Worm (Caenorhabditis elegans) whole organism, young adult: Measurements from ENCODE around the gene col-135.

ENCODE experiments used
- B0035.1 ChIP-seq: sonication (generic microtip); optimal IDR thresholded peaks from 2 replicates; lab custom pipeline; 2016; ENCODE audit warnings: missing genetic modification characterization, mild to moderate bottlenecking, missing compliant biosample characterization, missing genotype, missing genetic modification reagents
- F33H1.4 ChIP-seq: fragments of 200-800 bp; sonication (Bioruptor generic); IDR thresholded peaks from 2 replicates; pipeline ENCODE4 v1.3.6; 2022; ENCODE audit warnings: missing genetic modification reagents, missing genetic modification characterization, missing compliant biosample characterization
- T26A5.8 ChIP-seq: sonication (generic microtip); optimal IDR thresholded peaks from 2 replicates; lab custom pipeline; 2016; ENCODE audit warnings: missing genetic modification characterization, missing compliant biosample characterization
- Y53G8AR.9 ChIP-seq: fragments of 200-800 bp; sonication (Bioruptor generic); conservative IDR thresholded peaks from 2 replicates; pipeline ENCODE4 v1.3.6; 2022; ENCODE audit warnings: missing genetic modification reagents, missing genetic modification characterization, missing compliant biosample characterization
- ceh-27 ChIP-seq: fragments of 200-800 bp; sonication (Bioruptor generic); optimal IDR thresholded peaks from 2 replicates; lab custom pipeline; 2018; ENCODE audit warnings: mild to moderate bottlenecking, missing genetic modification characterization, moderate library complexity, missing compliant biosample characterization
- die-1 ChIP-seq: sonication (generic microtip); optimal IDR thresholded peaks from 2 replicates; lab custom pipeline; 2016; ENCODE audit warnings: missing genotype, mild to moderate bottlenecking, missing genetic modification characterization, missing compliant biosample characterization
- dox-1 ChIP-seq: fragments of 200-800 bp; sonication (Bioruptor generic); IDR thresholded peaks from 2 replicates; pipeline ENCODE4 v1.3.6; 2022; ENCODE audit warnings: missing genetic modification reagents, missing genetic modification characterization, missing compliant biosample characterization
- madf-3 ChIP-seq: fragments of 200-800 bp; sonication (Bioruptor generic); IDR thresholded peaks from 2 replicates; pipeline ENCODE4 v1.3.6; 2022; ENCODE audit warnings: missing genetic modification reagents, missing genetic modification characterization, missing compliant biosample characterization
- rcor-1 ChIP-seq: fragments of 200-800 bp; sonication (Bioruptor generic); IDR thresholded peaks from 2 replicates; pipeline ENCODE4 v1.3.6; 2022; ENCODE audit warnings: missing genetic modification reagents, missing genetic modification characterization, missing compliant biosample characterization
- repo-1 ChIP-seq: sonication (generic microtip); optimal IDR thresholded peaks from 2 replicates; lab custom pipeline; 2017; ENCODE audit warnings: mild to moderate bottlenecking, missing genetic modification characterization, missing compliant biosample characterization
- xnd-1 ChIP-seq: sonication (generic microtip); optimal IDR thresholded peaks from 2 replicates; lab custom pipeline; 2016; ENCODE audit warnings: missing genotype, missing genetic modification reagents, missing genetic modification characterization, missing compliant biosample characterization

Gene col-135

ce11 chrIV:15098294-15098693, 33.3 kb downstream of the col-135 start, which contains the start of gene srt-49:
TSS of gene srt-49 (minus strand) at chrIV:15098394.
- no peak for TF ChIP-seq ceh-27 (GFP tag; lab: Kevin White, UChicago)
- TF ChIP-seq die-1 (tag; lab: Kevin White, UChicago), result no peak
- no peak for TF ChIP-seq repo-1
- TF ChIP-seq madf-3 (GFP tag; lab: Robert Waterston, UW), result no peak
- no peak for TF ChIP-seq T26A5.8
- no peak for TF ChIP-seq B0035.1
- no peak for TF ChIP-seq F33H1.4 (GFP tag; lab: Robert Waterston, UW)
- no peak for TF ChIP-seq xnd-1 (tag; lab: Kevin White, UChicago)
- no peak for TF ChIP-seq Y53G8AR.9 (GFP tag; lab: Robert Waterston, UW)
- no peak for TF ChIP-seq rcor-1 (GFP tag; lab: Robert Waterston, UW)
- TF ChIP-seq dox-1 (GFP tag; lab: Robert Waterston, UW), result no peak
